Fruit fly (Drosophila melanogaster) whole organism, prepupa: ENCODE measurements around the gene CG4462.

ENCODE experiments used
- Blimp-1 ChIP-seq: fragments of 200-800 bp; sonication (Bioruptor generic); optimal IDR thresholded peaks from 3 replicates; lab custom pipeline; 2017; ENCODE audit warnings: missing biosample characterization, missing genetic modification characterization, mild to moderate bottlenecking, moderate library complexity, missing genetic modification reagents
- CG10631 ChIP-seq: fragments of 200-800 bp; sonication (Bioruptor generic); optimal IDR thresholded peaks from 2 replicates; lab custom pipeline; 2016; ENCODE audit warnings: missing biosample characterization, missing genetic modification characterization
- CG10669 ChIP-seq: fragments of 200-800 bp; sonication (Bioruptor generic); optimal IDR thresholded peaks from 3 replicates; lab custom pipeline; 2018; ENCODE audit warnings: missing biosample characterization, mild to moderate bottlenecking, missing genetic modification characterization, moderate library complexity
- CG11294 ChIP-seq: fragments of 200-800 bp; sonication (Bioruptor generic); IDR thresholded peaks from 2 replicates; pipeline ENCODE4 v1.3.6; 2022; ENCODE audit warnings: missing biosample characterization, missing genetic modification characterization
- CG11902 ChIP-seq: fragments of 200-800 bp; sonication (Bioruptor generic); optimal IDR thresholded peaks from 3 replicates; lab custom pipeline; 2016; ENCODE audit warnings: missing biosample characterization, missing genetic modification characterization
- CG16779 ChIP-seq: fragments of 200-800 bp; sonication (Bioruptor generic); optimal IDR thresholded peaks from 3 replicates; lab custom pipeline; 2017; ENCODE audit warnings: missing biosample characterization, mild to moderate bottlenecking, missing genetic modification characterization
- CG3032 ChIP-seq: fragments of 200-800 bp; optimal IDR thresholded peaks from 2 replicates; lab custom pipeline; 2019; ENCODE audit warnings: missing biosample characterization, mild to moderate bottlenecking, missing genetic modification characterization, moderate library complexity
- CG31627 ChIP-seq: fragments of 200-800 bp; sonication (Bioruptor generic); optimal IDR thresholded peaks from 3 replicates; lab custom pipeline; 2016; ENCODE audit warnings: missing biosample characterization, missing genetic modification characterization
- CG32006 ChIP-seq: fragments of 200-800 bp; sonication (Bioruptor generic); optimal IDR thresholded peaks from 3 replicates; lab custom pipeline; 2017; ENCODE audit warnings: missing biosample characterization, mild to moderate bottlenecking, missing genetic modification characterization
- CG34406 ChIP-seq: fragments of 200-800 bp; sonication (Bioruptor generic); optimal IDR thresholded peaks from 3 replicates; lab custom pipeline; 2016; ENCODE audit warnings: missing biosample characterization, missing genetic modification characterization
- CG3919 ChIP-seq: fragments of 200-800 bp; sonication (Bioruptor generic); optimal IDR thresholded peaks from 3 replicates; lab custom pipeline; 2016; ENCODE audit warnings: missing biosample characterization, missing genetic modification characterization
- CG4318 ChIP-seq: fragments of 200-800 bp; sonication (Bioruptor generic); optimal IDR thresholded peaks from 3 replicates; lab custom pipeline; 2017; ENCODE audit warnings: missing biosample characterization, mild to moderate bottlenecking, missing genetic modification characterization
- CG6163 ChIP-seq: fragments of 200-800 bp; sonication (Bioruptor generic); IDR thresholded peaks from 3 replicates; pipeline ENCODE4 v1.3.6; 2022; ENCODE audit warnings: missing biosample characterization, missing genetic modification characterization
- CG6792 ChIP-seq: fragments of 200-800 bp; sonication (Bioruptor generic); optimal IDR thresholded peaks from 3 replicates; lab custom pipeline; 2016; ENCODE audit warnings: missing biosample characterization, missing genetic modification characterization
- CG6808 ChIP-seq: fragments of 200-800 bp; sonication (Bioruptor generic); optimal IDR thresholded peaks from 3 replicates; lab custom pipeline; 2017; ENCODE audit warnings: missing biosample characterization, missing genetic modification characterization, mild to moderate bottlenecking, moderate library complexity, missing genetic modification reagents
- CG6854 ChIP-seq: fragments of 200-800 bp; sonication (Bioruptor generic); optimal IDR thresholded peaks from 2 replicates; lab custom pipeline; 2017; ENCODE audit warnings: missing biosample characterization, mild to moderate bottlenecking, missing genetic modification characterization
- CG7368 ChIP-seq: fragments of 200-800 bp; sonication (Bioruptor generic); optimal IDR thresholded peaks from 3 replicates; lab custom pipeline; 2016; ENCODE audit warnings: missing biosample characterization, missing genetic modification characterization
- CG8119 ChIP-seq: fragments of 200-800 bp; sonication (Bioruptor generic); IDR thresholded peaks from 3 replicates; pipeline ENCODE4 v1.3.6; 2022; ENCODE audit warnings: missing biosample characterization, missing genetic modification characterization
- CG8632 ChIP-seq: fragments of 200-800 bp; sonication (Bioruptor generic); optimal IDR thresholded peaks from 3 replicates; lab custom pipeline; 2016; ENCODE audit warnings: missing biosample characterization, missing genetic modification characterization
- CG9139 ChIP-seq: fragments of 200-800 bp; sonication (Bioruptor generic); optimal IDR thresholded peaks from 3 replicates; lab custom pipeline; 2017; ENCODE audit warnings: missing biosample characterization, mild to moderate bottlenecking, missing genetic modification characterization
- Eip78C ChIP-seq: fragments of 200-800 bp; sonication (Bioruptor generic); peaks from one replicate; lab custom pipeline; 2016; ENCODE audit warnings: missing biosample characterization, missing genetic modification characterization
- Ets21C ChIP-seq: fragments of 200-800 bp; sonication (Bioruptor generic); optimal IDR thresholded peaks from 3 replicates; lab custom pipeline; 2016; ENCODE audit warnings: missing biosample characterization, missing genetic modification characterization
- Ets96B ChIP-seq: fragments of 200-800 bp; optimal IDR thresholded peaks from 2 replicates; lab custom pipeline; 2019; ENCODE audit warnings: missing biosample characterization, mild to moderate bottlenecking, missing genetic modification characterization, moderate library complexity
- Gug ChIP-seq: fragments of 200-800 bp; sonication (Bioruptor generic); IDR thresholded peaks from 2 replicates; pipeline ENCODE4 v1.3.6; 2022; ENCODE audit warnings: missing biosample characterization, missing genetic modification characterization
- Hr38 ChIP-seq: sonication (Bioruptor generic); optimal IDR thresholded peaks from 2 replicates; lab custom pipeline; 2016; ENCODE audit warnings: missing biosample characterization, missing genetic modification characterization
- Hr4 ChIP-seq: fragments of 200-800 bp; sonication (Bioruptor generic); optimal IDR thresholded peaks from 3 replicates; lab custom pipeline; 2016; ENCODE audit warnings: missing biosample characterization, missing genetic modification characterization
- Lpt ChIP-seq: fragments of 200-800 bp; sonication (Bioruptor generic); optimal IDR thresholded peaks from 3 replicates; lab custom pipeline; 2016; ENCODE audit warnings: missing biosample characterization, missing genetic modification characterization
- Met ChIP-seq: fragments of 200-800 bp; sonication (Bioruptor generic); optimal IDR thresholded peaks from 3 replicates; lab custom pipeline; 2016; ENCODE audit warnings: missing biosample characterization, missing genetic modification characterization
- OdsH ChIP-seq: fragments of 200-800 bp; sonication (Bioruptor generic); optimal IDR thresholded peaks from 3 replicates; lab custom pipeline; 2016; ENCODE audit warnings: missing biosample characterization, missing genetic modification characterization
- Smox ChIP-seq: fragments of 200-800 bp; sonication (Bioruptor generic); optimal IDR thresholded peaks from 3 replicates; lab custom pipeline; 2016; ENCODE audit warnings: missing biosample characterization, missing genetic modification characterization
- Sox102F ChIP-seq: fragments of 200-800 bp; sonication (Bioruptor generic); optimal IDR thresholded peaks from 2 replicates; lab custom pipeline; 2016; ENCODE audit warnings: missing biosample characterization, mild to moderate bottlenecking, missing genetic modification characterization
- Sox14 ChIP-seq: fragments of 200-800 bp; sonication (Bioruptor generic); optimal IDR thresholded peaks from 3 replicates; lab custom pipeline; 2016; ENCODE audit warnings: missing biosample characterization, missing genetic modification characterization
- Sox15 ChIP-seq: fragments of 200-800 bp; sonication (Bioruptor generic); optimal IDR thresholded peaks from 3 replicates; lab custom pipeline; 2016; ENCODE audit warnings: missing biosample characterization, missing genetic modification characterization
- achi ChIP-seq: fragments of 200-800 bp; sonication (Bioruptor generic); optimal IDR thresholded peaks from 3 replicates; lab custom pipeline; 2016; ENCODE audit warnings: missing biosample characterization, missing genetic modification characterization
- cyc ChIP-seq: fragments of 200-800 bp; sonication (Bioruptor generic); optimal IDR thresholded peaks from 3 replicates; lab custom pipeline; 2016; ENCODE audit warnings: missing biosample characterization, missing genetic modification characterization
- dac ChIP-seq: fragments of 200-800 bp; sonication (Bioruptor generic); optimal IDR thresholded peaks from 2 replicates; lab custom pipeline; 2017; ENCODE audit warnings: missing biosample characterization, mild to moderate bottlenecking, missing genetic modification characterization
- dsx ChIP-seq: fragments of 200-800 bp; optimal IDR thresholded peaks from 3 replicates; lab custom pipeline; 2019; ENCODE audit warnings: missing biosample characterization, mild to moderate bottlenecking, missing genetic modification characterization, moderate library complexity; ENCODE audit not compliant: poor library complexity, severe bottlenecking
- fd59A ChIP-seq: fragments of 200-800 bp; sonication (Bioruptor generic); optimal IDR thresholded peaks from 2 replicates; lab custom pipeline; 2017; ENCODE audit warnings: missing biosample characterization, mild to moderate bottlenecking, missing genetic modification characterization, missing genetic modification reagents
- fd85E ChIP-seq: fragments of 200-800 bp; sonication (Bioruptor generic); optimal IDR thresholded peaks from 3 replicates; lab custom pipeline; 2016; ENCODE audit warnings: missing biosample characterization, missing genetic modification characterization
- fkh ChIP-seq: fragments of 200-800 bp; sonication (Bioruptor generic); optimal IDR thresholded peaks from 3 replicates; lab custom pipeline; 2017; ENCODE audit warnings: missing biosample characterization, mild to moderate bottlenecking, missing genetic modification characterization, moderate library complexity
- net ChIP-seq: fragments of 200-800 bp; sonication (Bioruptor generic); optimal IDR thresholded peaks from 3 replicates; lab custom pipeline; 2016; ENCODE audit warnings: missing biosample characterization, missing genetic modification characterization
- pdm3 ChIP-seq: fragments of 200-800 bp; sonication (Bioruptor generic); optimal IDR thresholded peaks from 3 replicates; lab custom pipeline; 2016; ENCODE audit warnings: missing biosample characterization, missing genetic modification characterization
- salr ChIP-seq, 2 experiments: fragments of 200-800 bp; sonication (Bioruptor generic); optimal IDR thresholded peaks; 3 replicates each; lab custom pipeline; 2016 to 2018; ENCODE audit warnings: missing biosample characterization in 2 of 2, missing genetic modification characterization in 2 of 2, mild to moderate bottlenecking in 1 of 2
- spab ChIP-seq: fragments of 200-800 bp; sonication (Bioruptor generic); optimal IDR thresholded peaks from 2 replicates; lab custom pipeline; 2017; ENCODE audit warnings: missing biosample characterization, mild to moderate bottlenecking, missing genetic modification characterization, missing genetic modification reagents
- ss ChIP-seq, 2 experiments: fragments of 200-800 bp; sonication (Bioruptor generic); optimal IDR thresholded peaks; 2 replicates in 1 of 2; 3 replicates in 1 of 2; lab custom pipeline; 2017 to 2018; ENCODE audit warnings: mild to moderate bottlenecking in 2 of 2, missing biosample characterization in 2 of 2, missing genetic modification characterization in 2 of 2, moderate library complexity in 1 of 2
- svp ChIP-seq: fragments of 200-800 bp; sonication (Bioruptor generic); peaks from one replicate; lab custom pipeline; 2016; ENCODE audit warnings: missing biosample characterization, missing genetic modification characterization
- topi ChIP-seq: fragments of 200-800 bp; sonication (Bioruptor generic); optimal IDR thresholded peaks from 3 replicates; lab custom pipeline; 2016; ENCODE audit warnings: missing biosample characterization, missing genetic modification characterization
- vri ChIP-seq: fragments of 200-800 bp; sonication (Bioruptor generic); optimal IDR thresholded peaks from 3 replicates; lab custom pipeline; 2016; ENCODE audit warnings: missing biosample characterization, mild to moderate bottlenecking, missing genetic modification characterization

CG4462 gene

dm6 chr3R:19908863-19909343, 16.3 kb downstream of the CG4462 start (continued):
- TF ChIP-seq net (GFP tag; lab: Kevin White, UChicago) (peak; percentile 84), CG8119 (GFP tag; lab: Robert Waterston, UW) (peak; percentile 80), cyc (GFP tag; lab: Kevin White, UChicago) (peak; percentile 81), CG4318 (peak; percentile 63), vri (GFP tag; lab: Kevin White, UChicago) (peak; percentile 82), Hr38 (GFP tag; lab: Kevin White, UChicago) (no peak), spab (peak; percentile 54), CG11294 (peak; percentile 51; the same call in 1 of the 2 replicates)
- TF ChIP-seq, all 60 proteins: peak for 57

- peak; percentile 89 for TF ChIP-seq Sox15
- peak; percentile 82 for TF ChIP-seq CG7368 (GFP tag; lab: Kevin White, UChicago)
- TF ChIP-seq CG16779 (tag; lab: Kevin White, UChicago) = peak; percentile 68
- TF ChIP-seq CG10631 (GFP tag; lab: Kevin White, UChicago) = peak; percentile 81
- TF ChIP-seq CG34406 (GFP tag; lab: Kevin White, UChicago) = peak; percentile 86
- peak; percentile 63 for TF ChIP-seq dac (GFP tag; lab: Kevin White, UChicago)
- peak; percentile 81 for TF ChIP-seq Gug (GFP tag; lab: Robert Waterston, UW)
- TF ChIP-seq OdsH = peak; percentile 92
- TF ChIP-seq Ets21C (GFP tag; lab: Kevin White, UChicago) = peak; percentile 89
- TF ChIP-seq Met = peak; percentile 87
- TF ChIP-seq Smox = peak; percentile 91
- peak; percentile 87 for TF ChIP-seq achi (GFP tag; lab: Kevin White, UChicago)
- TF ChIP-seq spab = peak; percentile 86
- TF ChIP-seq CG9139 (GFP tag; lab: Kevin White, UChicago) = peak; percentile 50
- TF ChIP-seq fd59A (GFP tag; lab: Kevin White, UChicago) = peak; percentile 85
- peak; percentile 98 for TF ChIP-seq svp (GFP tag; lab: Kevin White, UChicago)
- TF ChIP-seq CG4318 = no peak
- peak; percentile 90 for TF ChIP-seq Sox102F (GFP tag; lab: Kevin White, UChicago)
- TF ChIP-seq vri (GFP tag; lab: Kevin White, UChicago) = peak; percentile 93
- peak; percentile 89 for TF ChIP-seq Sox14 (GFP tag; lab: Kevin White, UChicago)
- peak; percentile 95 for TF ChIP-seq CG31627 (GFP tag; lab: Kevin White, UChicago)
- TF ChIP-seq CG6163 (GFP tag; lab: Robert Waterston, UW) = peak; percentile 91
- no peak for TF ChIP-seq fd85E (GFP tag; lab: Kevin White, UChicago)
- TF ChIP-seq Eip78C (GFP tag; lab: Kevin White, UChicago) = peak; percentile 95
- TF ChIP-seq Hr4 (GFP tag; lab: Kevin White, UChicago) = peak; percentile 86
- peak; percentile 87 for TF ChIP-seq CG11902 (GFP tag; lab: Kevin White, UChicago)
- TF ChIP-seq dsx (GFP tag; lab: Kevin White, UChicago) = peak; percentile 64
- TF ChIP-seq pdm3 (GFP tag; lab: Kevin White, UChicago) = peak; percentile 92
- peak; percentile 65 for TF ChIP-seq Lpt
- TF ChIP-seq Blimp-1 (GFP tag; lab: Kevin White, UChicago) = peak; percentile 59
- TF ChIP-seq ss (GFP tag; optimal IDR thresholded peaks at IDR 0.05; lab: Kevin White, UChicago) = peak; percentile 61 to 76
- peak; percentile 90 for TF ChIP-seq CG6792 (GFP tag; lab: Kevin White, UChicago)
- TF ChIP-seq Ets96B = peak; percentile 80
- peak; percentile 83 for TF ChIP-seq CG8632 (GFP tag; lab: Kevin White, UChicago)
- TF ChIP-seq topi (GFP tag; lab: Kevin White, UChicago) = peak; percentile 84
- TF ChIP-seq CG10669 = peak; percentile 80
- TF ChIP-seq salr (GFP tag; optimal IDR thresholded peaks at IDR 0.05; lab: Kevin White, UChicago) = peak; percentile 70 to 77
- no peak for TF ChIP-seq Hr38 (GFP tag; lab: Kevin White, UChicago)
- TF ChIP-seq CG6854 = peak; percentile 53
- peak; percentile 86 for TF ChIP-seq CG32006
- TF ChIP-seq fkh (GFP tag; lab: Kevin White, UChicago) = peak; percentile 61
- peak; percentile 86 for TF ChIP-seq net (GFP tag; lab: Kevin White, UChicago)
- TF ChIP-seq CG3919 (GFP tag; lab: Kevin White, UChicago) = peak; percentile 87
- TF ChIP-seq CG3032 (tag; lab: Kevin White, UChicago) = peak; percentile 81
- TF ChIP-seq CG6808 = peak; percentile 80
Measured at dm6 chr3R:19905932-19906439, 19.2 kb downstream of the CG4462 start.
